Worm (Caenorhabditis elegans): ENCODE measurements around the gene F15B9.10.

DNA sequence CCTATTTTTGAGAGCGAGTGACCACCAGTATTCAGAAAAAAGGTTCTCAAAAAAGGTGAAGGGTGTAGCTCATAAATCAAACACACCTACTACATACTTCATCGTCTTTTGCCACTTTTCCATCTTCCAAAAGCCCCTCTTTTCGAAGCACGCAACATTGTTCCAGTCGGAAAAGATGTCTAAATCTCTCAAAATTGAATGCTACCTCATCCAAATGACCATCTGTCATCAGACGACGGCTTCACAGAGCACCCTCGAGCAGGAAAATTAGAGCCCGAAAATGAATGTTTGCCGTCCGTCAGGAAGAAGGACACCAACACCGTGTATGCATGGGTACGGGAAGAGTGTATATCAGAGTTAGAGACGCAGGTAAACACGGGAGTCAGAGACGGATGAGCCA is 12.8 kb upstream of the F15B9.10 start:
- TF ChIP-seq duxl-1 (tag; optimal IDR thresholded peaks at IDR 0.05; ENCODE audit: poor library complexity) (no peak), dpl-1 (GFP tag; optimal IDR thresholded peaks at IDR 0.05) (no peak), dve-1 (tag; optimal IDR thresholded peaks at IDR 0.05; ENCODE audit: insufficient read depth) (no peak), saeg-2 (GFP tag; IDR thresholded peaks at IDR 0.05) (no peak), ceh-82 (tag; optimal IDR thresholded peaks at IDR 0.05) (no peak), ZK546.5 (tag; optimal IDR thresholded peaks at IDR 0.05) (no peak), unc-62 (GFP tag; optimal IDR thresholded peaks at IDR 0.05 in 1 of 2) (peak in 1 of 2 experiments; percentile 87), unc-62 (tag; optimal IDR thresholded peaks at IDR 0.05) (no peak)
